Worm (Caenorhabditis elegans) whole organism, late embryonic: ENCODE measurements around the gene ZK105.5.
"Not testable (repeated sequence)": the region's sequence is repeated elsewhere in the genome, so short reads cannot be mapped to it uniquely, and the experiment has no call there.

Experiments
- C08G9.2 ChIP-seq: sonication (generic microtip); optimal IDR thresholded peaks from 2 replicates; lab custom pipeline; 2016; ENCODE audit warnings: mild to moderate bottlenecking, missing genetic modification characterization, moderate library complexity, missing compliant biosample characterization
- F13H6.1 ChIP-seq: sonication (generic microtip); optimal IDR thresholded peaks from 2 replicates; lab custom pipeline; 2016; ENCODE audit warnings: missing genetic modification characterization, missing compliant biosample characterization
- K09A11.1 ChIP-seq: sonication (generic microtip); optimal IDR thresholded peaks from 2 replicates; lab custom pipeline; 2017; ENCODE audit warnings: antibody characterized with exemption, mild to moderate bottlenecking, missing genetic modification characterization, missing compliant biosample characterization; ENCODE audit not compliant: insufficient read depth
- T23F11.4 ChIP-seq: fragments of 200-800 bp; sonication (Bioruptor generic); optimal IDR thresholded peaks from 2 replicates; lab custom pipeline; 2018; ENCODE audit warnings: mild to moderate bottlenecking, missing genetic modification characterization, missing compliant biosample characterization
- Y22D7AL.16 ChIP-seq: sonication (generic microtip); optimal IDR thresholded peaks from 2 replicates; lab custom pipeline; 2016; ENCODE audit warnings: missing genetic modification characterization, missing compliant biosample characterization
- ceh-14 ChIP-seq: sonication (generic microtip); optimal IDR thresholded peaks from 2 replicates; lab custom pipeline; 2016; ENCODE audit warnings: missing genotype, missing genetic modification characterization, missing compliant biosample characterization
- ceh-18 ChIP-seq: sonication (generic microtip); optimal IDR thresholded peaks from 2 replicates; lab custom pipeline; 2016; ENCODE audit warnings: missing genetic modification characterization, missing compliant biosample characterization
- ceh-19 ChIP-seq: fragments of 200-800 bp; sonication (Bioruptor generic); optimal IDR thresholded peaks from 2 replicates; lab custom pipeline; 2018; ENCODE audit warnings: mild to moderate bottlenecking, missing genetic modification characterization, missing compliant biosample characterization
- ceh-24 ChIP-seq: sonication (generic microtip); optimal IDR thresholded peaks from 2 replicates; lab custom pipeline; 2016; ENCODE audit warnings: mild to moderate bottlenecking, missing genetic modification characterization, missing compliant biosample characterization
- ceh-30 ChIP-seq: fragments of 150-350 bp; optimal IDR thresholded peaks from 2 replicates; lab custom pipeline; 2014; ENCODE audit warnings: missing biosample characterization, missing genetic modification characterization
- ceh-45 ChIP-seq: fragments of 200-800 bp; sonication (Bioruptor generic); IDR thresholded peaks from 2 replicates; pipeline ENCODE4 v1.3.6; 2022; ENCODE audit warnings: missing genetic modification reagents, missing genetic modification characterization, missing compliant biosample characterization
- ceh-48 ChIP-seq: sonication (generic microtip); optimal IDR thresholded peaks from 2 replicates; lab custom pipeline; 2016; ENCODE audit warnings: missing genetic modification characterization, inconsistent platforms, missing compliant biosample characterization
- ceh-6 ChIP-seq: fragments of 200-800 bp; sonication (Bioruptor generic); optimal IDR thresholded peaks from 2 replicates; lab custom pipeline; 2018; ENCODE audit warnings: mild to moderate bottlenecking, missing genetic modification characterization, missing compliant biosample characterization
- ceh-9 ChIP-seq: sonication (generic microtip); optimal IDR thresholded peaks from 2 replicates; lab custom pipeline; 2016; ENCODE audit warnings: mild to moderate bottlenecking, missing genetic modification characterization, inconsistent platforms, missing compliant biosample characterization
- dmd-4 ChIP-seq: sonication (generic microtip); optimal IDR thresholded peaks from 2 replicates; lab custom pipeline; 2016; ENCODE audit warnings: borderline replicate concordance, missing genetic modification characterization, missing compliant biosample characterization
- dve-1 ChIP-seq: sonication (generic microtip); optimal IDR thresholded peaks from 2 replicates; lab custom pipeline; 2017; ENCODE audit warnings: antibody characterized with exemption, mild to moderate bottlenecking, missing genetic modification characterization, missing compliant biosample characterization
- elt-4 ChIP-seq: sonication (generic microtip); optimal IDR thresholded peaks from 2 replicates; lab custom pipeline; 2016; ENCODE audit warnings: missing genetic modification characterization, missing compliant biosample characterization
- fax-1 ChIP-seq: sonication (generic microtip); optimal IDR thresholded peaks from 2 replicates; lab custom pipeline; 2016; ENCODE audit warnings: missing genotype, missing genetic modification characterization, missing compliant biosample characterization
- hlh-13 ChIP-seq: fragments of 200-800 bp; sonication (Bioruptor generic); optimal IDR thresholded peaks from 2 replicates; lab custom pipeline; 2018; ENCODE audit warnings: mild to moderate bottlenecking, missing genetic modification characterization, missing compliant biosample characterization
- hlh-15 ChIP-seq: sonication (generic microtip); optimal IDR thresholded peaks from 2 replicates; lab custom pipeline; 2016; ENCODE audit warnings: missing genetic modification characterization, missing compliant biosample characterization
- hlh-8 ChIP-seq: sonication (generic microtip); optimal IDR thresholded peaks from 2 replicates; lab custom pipeline; 2016; ENCODE audit warnings: missing genotype, missing genetic modification characterization, missing compliant biosample characterization
- lin-11 ChIP-seq: fragments of 200-800 bp; sonication (Bioruptor generic); optimal IDR thresholded peaks from 2 replicates; lab custom pipeline; 2018; ENCODE audit warnings: mild to moderate bottlenecking, missing genetic modification characterization, missing compliant biosample characterization
- madf-2 ChIP-seq: sonication (generic microtip); optimal IDR thresholded peaks from 2 replicates; lab custom pipeline; 2017; ENCODE audit warnings: missing genetic modification characterization, missing compliant biosample characterization
- mec-3 ChIP-seq: sonication (generic microtip); optimal IDR thresholded peaks from 2 replicates; lab custom pipeline; 2016; ENCODE audit warnings: borderline replicate concordance, missing genetic modification characterization, missing compliant biosample characterization
- nfya-1 ChIP-seq: sonication (generic microtip); optimal IDR thresholded peaks from 2 replicates; lab custom pipeline; 2017; ENCODE audit warnings: missing genetic modification characterization, mild to moderate bottlenecking, missing compliant biosample characterization, antibody characterized with exemption, moderate library complexity
- nhr-11 ChIP-seq: fragments of 150-350 bp; optimal IDR thresholded peaks from 2 replicates; lab custom pipeline; 2014; ENCODE audit warnings: missing biosample characterization, missing genetic modification characterization
- npax-4 ChIP-seq: sonication (generic microtip); optimal IDR thresholded peaks from 2 replicates; lab custom pipeline; 2016; ENCODE audit warnings: missing genetic modification characterization, missing compliant biosample characterization
- pat-9 ChIP-seq: fragments of 200-800 bp; sonication (Bioruptor generic); optimal IDR thresholded peaks from 2 replicates; lab custom pipeline; 2018; ENCODE audit warnings: mild to moderate bottlenecking, missing genetic modification characterization, moderate library complexity, missing compliant biosample characterization
- pax-1 ChIP-seq: fragments of 150-350 bp; optimal IDR thresholded peaks from 2 replicates; lab custom pipeline; 2014; ENCODE audit warnings: missing biosample characterization, missing genetic modification characterization
- pros-1 ChIP-seq: fragments of 150-350 bp; optimal IDR thresholded peaks from 2 replicates; lab custom pipeline; 2014; ENCODE audit warnings: missing biosample characterization, missing genetic modification reagents, missing genetic modification characterization
- rnt-1 ChIP-seq: sonication (generic microtip); optimal IDR thresholded peaks from 2 replicates; lab custom pipeline; 2016; ENCODE audit warnings: missing genetic modification characterization, missing compliant biosample characterization
- sdc-2 ChIP-seq: sonication (generic microtip); optimal IDR thresholded peaks from 2 replicates; lab custom pipeline; 2016; ENCODE audit warnings: missing genotype, missing genetic modification characterization, missing compliant biosample characterization
- sox-2 ChIP-seq: fragments of 200-800 bp; sonication (Bioruptor generic); IDR thresholded peaks from 2 replicates; pipeline ENCODE4 v1.3.6; 2022; ENCODE audit warnings: missing genetic modification reagents, missing genetic modification characterization, missing compliant biosample characterization
- sox-4 ChIP-seq: sonication (generic microtip); optimal IDR thresholded peaks from 2 replicates; lab custom pipeline; 2017; ENCODE audit warnings: mild to moderate bottlenecking, missing genetic modification characterization, inconsistent platforms, missing compliant biosample characterization
- tbx-2 ChIP-seq: sonication (generic microtip); optimal IDR thresholded peaks from 2 replicates; lab custom pipeline; 2016; ENCODE audit warnings: missing genetic modification characterization, missing compliant biosample characterization
- unc-3 ChIP-seq, 2 experiments: fragments of 200-800 bp in 1 of 2; sonication (Bioruptor generic) in 1 of 2; sonication (generic microtip) in 1 of 2; conservative IDR thresholded peaks in 1 of 2; optimal IDR thresholded peaks in 1 of 2; 2 replicates each; pipeline versions ENCODE4 v1.3.6 to Lab custom; 2016 to 2022; ENCODE audit warnings: missing compliant biosample characterization in 2 of 2, missing genetic modification characterization in 2 of 2, missing genetic modification reagents in 1 of 2
- unc-55 ChIP-seq: sonication (generic microtip); optimal IDR thresholded peaks from 2 replicates; lab custom pipeline; 2017; ENCODE audit warnings: missing biosample characterization, missing genetic modification reagents, missing genetic modification characterization
- unc-86 ChIP-seq: sonication (generic microtip); optimal IDR thresholded peaks from 2 replicates; lab custom pipeline; 2016; ENCODE audit warnings: missing genetic modification characterization, missing compliant biosample characterization
- zip-5 ChIP-seq: sonication (generic microtip); optimal IDR thresholded peaks from 2 replicates; lab custom pipeline; 2016; ENCODE audit warnings: missing genetic modification characterization, missing compliant biosample characterization
- ztf-16 ChIP-seq: sonication (generic microtip); optimal IDR thresholded peaks from 2 replicates; lab custom pipeline; 2017; ENCODE audit warnings: missing genetic modification characterization, missing compliant biosample characterization

Gene ZK105.5

ce11 chrV:7713072-7713471 lies 4.5 kb downstream of the ZK105.5 start, which contains the start of gene ZK105.13:
ZK105.13 (minus strand) TSS chrV:7713172.
- TF ChIP-seq Y22D7AL.16 (no peak), dmd-4 (tag; lab: Kevin White, UChicago) (no peak), ceh-18 (tag; lab: Kevin White, UChicago) (no peak), elt-4 (tag; lab: Kevin White, UChicago) (no peak), mec-3 (no peak), T23F11.4 (GFP tag; lab: Kevin White, UChicago) (no peak), nhr-11 (no peak), K09A11.1 (no peak), unc-86 (tag; lab: Kevin White, UChicago) (no peak), ceh-19 (no peak), madf-2 (no peak), pax-1 (no peak), fax-1 (tag; lab: Kevin White, UChicago) (no peak), lin-11 (no peak), ceh-24 (tag; lab: Kevin White, UChicago) (no peak), tbx-2 (tag; lab: Kevin White, UChicago) (no peak), dve-1 (tag; lab: Kevin White, UChicago) (no peak), ceh-30 (tag; lab: Kevin White, UChicago) (no peak)

ce11 chrV:7708525-7708924 lies 9.0 kb downstream of the ZK105.5 start, which contains the start of gene ZK105.11:
ZK105.11 (minus strand) TSS chrV:7708625.
- TF ChIP-seq hlh-13 (GFP tag; lab: Kevin White, UChicago) (no peak), nhr-11 (no peak), zip-5 (tag; lab: Kevin White, UChicago) (no peak), ceh-45 (no peak), dve-1 (tag; lab: Kevin White, UChicago) (no peak), pros-1 (no peak), ztf-16 (no peak), F13H6.1 (tag; lab: Kevin White, UChicago) (no peak), ceh-48 (tag; lab: Kevin White, UChicago) (no peak), nfya-1 (tag; lab: Kevin White, UChicago) (no peak)

ce11 chrV:7705316-7705715 lies 12.2 kb downstream of the ZK105.5 start, which contains the start of gene srw-3:
srw-3 (plus strand) TSS chrV:7705616.
- TF ChIP-seq ceh-9 (tag; lab: Kevin White, UChicago) (no peak), Y22D7AL.16 (no peak), C08G9.2 (tag; lab: Kevin White, UChicago) (no peak), pat-9 (tag; lab: Kevin White, UChicago) (no peak), sox-2 (GFP tag; lab: Robert Waterston, UW) (no peak), ceh-14 (tag; lab: Kevin White, UChicago) (no peak), unc-55 (GFP tag; lab: Kevin White, UChicago) (no peak), hlh-8 (tag; lab: Kevin White, UChicago) (no peak), T23F11.4 (GFP tag; lab: Kevin White, UChicago) (no peak), npax-4 (no peak), zip-5 (tag; lab: Kevin White, UChicago) (no peak), unc-86 (tag; lab: Kevin White, UChicago) (no peak), unc-3 (GFP tag; conservative IDR thresholded peaks at IDR 0.05; lab: Robert Waterston, UW) (no peak), unc-3 (tag; optimal IDR thresholded peaks at IDR 0.05; lab: Kevin White, UChicago) (no peak), ceh-30 (tag; lab: Kevin White, UChicago) (no peak), ztf-16 (no peak), sox-4 (tag; lab: Kevin White, UChicago) (no peak), rnt-1 (no peak)

- not testable (repeated sequence) for TF ChIP-seq hlh-15 (tag; lab: Kevin White, UChicago); ceh-6 (GFP tag; lab: Kevin White, UChicago); sdc-2 (tag; lab: Kevin White, UChicago)
Observed at ce11 chrV:7703536-7703935, 14.0 kb downstream of the ZK105.5 start, which contains the start of gene srsx-40. srsx-40 (minus strand) TSS chrV:7703636.
